Worm (Caenorhabditis elegans) whole organism, dauer: ENCODE measurements around the gene ugt-52.

Source experiments
- unc-62 ChIP-seq: sonication (generic microtip); optimal IDR thresholded peaks from 2 replicates; lab custom pipeline; 2017; ENCODE audit warnings: missing biosample characterization, missing genetic modification reagents, missing genetic modification characterization

Gene ugt-52

DNA sequence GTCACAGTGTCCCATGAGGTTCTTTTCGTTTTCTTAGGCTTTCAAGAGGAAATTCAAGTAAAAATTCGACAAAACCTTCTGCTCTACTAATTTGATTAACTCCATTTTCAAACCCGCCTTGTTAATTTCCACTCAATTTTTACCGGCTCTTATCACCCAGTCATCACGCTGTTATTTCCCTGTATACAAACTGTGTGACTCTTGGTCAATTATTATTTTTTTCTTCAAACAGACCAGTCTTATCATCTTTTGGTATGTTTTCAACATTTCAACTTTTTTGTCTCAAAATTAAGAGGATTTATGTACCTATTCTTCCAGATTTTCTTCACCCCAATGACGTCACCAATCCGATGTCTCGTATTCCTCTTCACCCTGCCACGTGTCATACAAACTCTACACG is at the start of gene ugt-52:
Gene ugt-52, plus strand, starts transcription at position 301 of the 400 bp plus-strand sequence.
- TF ChIP-seq unc-62 (GFP tag; lab: Kevin White, UChicago), result no peak

DNA sequence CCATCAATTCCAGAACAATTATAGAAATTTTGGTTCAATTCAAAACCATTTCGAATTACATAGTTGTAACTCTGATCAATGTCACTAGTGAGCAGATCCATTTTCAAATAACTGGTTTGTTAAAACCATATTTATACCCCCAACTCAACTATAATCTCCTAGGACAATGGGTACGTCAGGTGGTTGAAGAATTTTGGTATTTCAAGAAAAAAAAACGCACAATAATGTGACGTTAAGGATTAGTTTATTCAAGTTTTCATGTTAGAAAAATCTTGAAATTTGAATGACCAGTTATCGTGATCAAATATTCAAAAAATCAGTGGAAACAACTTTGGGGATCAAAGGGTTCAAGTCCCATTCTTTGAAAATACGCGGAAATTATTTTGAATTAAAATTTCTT is 47.6 kb upstream of the ugt-52 start, which contains the start of gene srt-24:
Gene srt-24, minus strand, starts transcription at position 101 of the 400 bp plus-strand sequence.
- TF ChIP-seq unc-62 (GFP tag; lab: Kevin White, UChicago), result no peak

DNA sequence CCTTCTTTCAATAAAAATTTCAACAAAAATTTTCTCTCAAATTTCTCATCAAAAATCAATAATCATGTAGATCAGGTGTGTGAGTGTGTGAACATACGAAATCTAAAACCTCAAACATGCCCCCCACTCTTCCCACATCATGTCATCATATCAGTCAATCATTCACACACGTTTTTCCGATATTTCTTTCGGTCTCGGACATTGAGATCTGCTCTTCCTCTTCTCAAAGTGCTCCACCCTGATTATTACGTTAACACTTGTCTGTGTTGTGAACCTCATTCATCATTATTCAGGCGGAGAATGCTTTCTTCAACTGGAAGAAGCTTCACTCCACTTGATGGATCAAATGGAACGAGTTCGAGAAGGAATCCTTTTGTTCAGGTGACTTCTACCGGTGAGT is 42.1 kb upstream of the ugt-52 start, which contains the start of gene kvs-5:
Gene kvs-5, plus strand, starts transcription at position 301 of the 400 bp plus-strand sequence.
- TF ChIP-seq unc-62 (GFP tag; lab: Kevin White, UChicago), result no peak

DNA sequence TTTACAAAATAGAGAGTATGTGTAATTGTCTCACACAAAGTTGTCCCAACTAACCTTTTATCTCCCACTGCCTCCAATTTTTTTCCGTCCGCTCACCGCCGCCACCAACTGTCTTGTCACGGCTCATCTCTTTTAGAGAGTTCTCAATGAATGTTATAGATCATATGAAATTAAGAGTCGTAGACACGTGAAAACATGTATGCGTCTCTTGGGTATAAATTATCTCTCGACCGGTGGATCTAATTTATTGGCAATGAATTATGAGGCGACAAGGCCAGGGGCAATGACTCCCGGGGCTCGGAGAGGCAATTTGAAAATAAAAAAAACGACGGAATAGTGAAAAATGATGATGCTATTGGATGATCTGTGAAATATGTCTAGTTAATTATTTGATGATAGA is 37.9 kb upstream of the ugt-52 start:
- TF ChIP-seq unc-62 (GFP tag; lab: Kevin White, UChicago), result no peak

DNA sequence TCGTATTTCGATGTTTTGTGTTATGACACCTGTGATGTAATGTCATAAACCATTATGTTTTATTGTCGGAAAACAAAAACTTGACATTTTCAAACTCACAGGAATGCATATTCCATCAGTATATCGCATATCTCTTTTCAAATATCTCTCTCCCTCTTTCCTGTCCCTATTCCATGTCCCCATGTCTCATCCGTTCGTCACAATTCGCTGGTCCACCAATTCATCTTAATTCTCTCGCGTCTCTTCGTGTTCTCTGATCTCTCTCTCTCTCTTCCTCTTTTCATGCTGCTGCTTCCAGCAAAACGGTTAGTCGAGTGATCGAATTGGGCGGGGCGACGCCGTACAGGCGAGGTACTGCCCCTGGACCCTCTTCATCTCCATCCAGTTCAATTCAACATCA is 36.8 kb upstream of the ugt-52 start:
- no peak for TF ChIP-seq unc-62 (GFP tag; lab: Kevin White, UChicago)

DNA sequence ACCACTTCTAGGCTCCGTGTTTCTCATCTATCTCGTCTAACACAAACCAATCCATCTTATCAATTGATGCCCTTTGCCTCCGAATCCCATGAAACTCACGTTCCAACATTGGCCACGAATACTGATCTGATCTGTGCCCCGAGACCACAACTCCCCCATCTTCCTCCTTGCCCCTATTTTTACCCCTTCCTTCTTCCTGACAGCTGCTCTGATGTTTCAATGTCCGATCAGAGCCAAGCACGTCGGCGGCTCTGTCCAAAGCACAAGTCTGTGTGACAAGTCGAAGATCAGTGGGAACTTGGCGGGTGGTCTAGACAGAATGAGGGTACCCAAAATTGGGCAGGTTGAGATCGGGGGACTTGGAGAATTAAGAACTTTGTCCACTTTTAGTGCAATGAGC is 32.3 kb upstream of the ugt-52 start:
- TF ChIP-seq unc-62 (GFP tag; lab: Kevin White, UChicago), result no peak

DNA sequence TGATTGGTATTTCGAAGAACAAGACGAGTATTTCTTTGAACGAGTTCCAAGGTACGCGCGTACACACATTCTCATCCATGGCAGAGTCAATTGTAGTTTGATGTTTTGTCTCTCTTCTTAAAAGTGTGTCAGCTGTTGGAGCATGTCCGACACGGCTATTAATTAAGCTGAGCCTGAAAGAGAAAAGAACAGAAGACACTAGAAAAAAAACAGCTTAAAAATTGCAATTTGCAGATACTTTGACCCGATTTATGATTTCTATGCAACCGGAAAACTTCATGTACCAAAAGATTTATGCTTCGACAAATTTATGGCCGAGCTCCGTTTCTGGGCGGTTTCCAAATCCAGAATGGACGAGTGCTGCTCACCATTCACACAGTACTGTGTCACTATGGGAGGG is 29.0 kb upstream of the ugt-52 start:
- no peak for TF ChIP-seq unc-62 (GFP tag; lab: Kevin White, UChicago)

DNA sequence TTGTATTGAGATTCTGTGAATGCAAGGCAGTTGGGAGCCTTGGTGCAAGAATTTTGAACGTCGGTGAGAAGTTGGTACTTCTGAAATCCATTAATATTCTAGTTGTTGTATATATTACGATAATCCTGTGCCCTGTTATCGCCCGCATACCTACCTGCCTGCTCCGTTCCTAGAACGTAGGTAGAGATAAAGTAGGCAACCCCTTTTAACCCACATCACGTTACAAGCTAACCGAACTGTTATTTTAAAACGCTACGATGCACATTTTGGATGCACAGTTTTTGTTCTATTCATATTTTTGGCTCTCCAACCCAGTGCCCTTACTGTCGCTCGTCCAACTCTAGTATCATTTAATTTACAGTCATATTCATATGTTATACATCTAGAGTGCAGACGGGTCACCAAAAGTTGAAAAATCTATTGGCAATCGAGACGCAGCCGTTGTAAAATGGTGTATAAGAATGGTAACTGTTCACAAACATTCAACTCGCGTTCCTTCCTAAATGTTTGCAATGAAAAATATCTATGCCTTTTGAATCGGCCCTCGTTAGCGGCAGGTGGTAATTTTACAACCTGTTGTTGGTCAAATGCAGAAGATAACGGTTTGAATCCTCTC is 24.1 kb upstream of the ugt-52 start:
- no peak for TF ChIP-seq unc-62 (GFP tag; lab: Kevin White, UChicago)

DNA sequence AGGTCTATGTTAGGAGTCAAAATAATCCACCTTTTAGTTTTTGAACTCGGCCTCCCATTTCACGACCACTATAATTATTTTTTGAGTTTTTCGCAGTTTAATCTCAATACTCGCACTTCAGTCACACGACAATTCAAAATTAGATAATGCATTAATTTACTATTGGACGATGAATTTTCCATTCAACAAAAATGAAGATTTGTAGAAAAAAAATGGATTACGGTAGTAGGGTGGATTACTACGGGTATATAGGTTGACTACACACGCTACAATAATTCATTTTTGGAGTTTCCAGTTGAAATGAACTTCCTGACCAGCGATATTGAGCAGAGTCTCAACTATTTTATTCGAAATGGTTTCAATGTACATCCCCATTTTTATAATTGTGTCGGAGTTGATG is 22.2 kb upstream of the ugt-52 start, which contains the start of gene srt-23:
Gene srt-23, plus strand, starts transcription at position 301 of the 400 bp plus-strand sequence.
- TF ChIP-seq unc-62 (GFP tag; lab: Kevin White, UChicago), result no peak

DNA sequence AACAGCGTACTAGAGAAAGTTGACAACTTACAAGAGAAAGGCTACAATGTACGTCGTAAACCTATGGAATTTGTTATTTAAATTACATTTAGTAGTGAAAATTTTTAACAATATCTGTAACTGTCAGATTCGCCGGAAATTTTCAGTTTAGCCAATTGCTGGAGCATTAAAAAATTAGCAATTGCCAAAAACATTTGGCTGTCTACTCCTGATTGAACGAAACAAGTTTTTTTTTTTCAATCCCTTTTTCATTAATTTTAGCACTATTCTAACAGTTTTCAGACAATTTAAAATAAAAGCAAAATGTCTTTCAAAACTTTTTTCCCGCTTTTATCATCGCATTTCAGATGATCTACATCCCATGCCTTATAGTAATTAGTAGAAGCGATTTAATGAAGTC is 21.6 kb upstream of the ugt-52 start:
- TF ChIP-seq unc-62 (GFP tag; lab: Kevin White, UChicago), result no peak

DNA sequence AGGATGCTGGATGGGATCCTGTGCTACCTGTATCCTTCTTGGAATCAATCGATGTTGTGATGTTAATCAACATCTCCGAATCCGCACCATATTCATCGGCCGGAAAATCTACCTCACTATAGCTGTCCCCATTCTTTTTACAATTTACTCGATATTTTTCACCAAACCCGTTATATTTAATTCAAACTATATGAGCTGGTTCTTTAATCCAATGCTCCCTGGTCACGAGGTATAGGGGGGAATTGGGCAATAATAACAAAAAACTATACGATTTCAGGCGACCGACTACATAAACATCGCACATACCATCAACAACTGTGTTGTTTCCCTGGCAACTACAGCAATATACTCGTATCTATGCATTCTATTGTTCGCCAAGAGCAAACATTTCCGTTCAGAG is 21.0 kb upstream of the ugt-52 start:
- TF ChIP-seq unc-62 (GFP tag; lab: Kevin White, UChicago), result no peak

DNA sequence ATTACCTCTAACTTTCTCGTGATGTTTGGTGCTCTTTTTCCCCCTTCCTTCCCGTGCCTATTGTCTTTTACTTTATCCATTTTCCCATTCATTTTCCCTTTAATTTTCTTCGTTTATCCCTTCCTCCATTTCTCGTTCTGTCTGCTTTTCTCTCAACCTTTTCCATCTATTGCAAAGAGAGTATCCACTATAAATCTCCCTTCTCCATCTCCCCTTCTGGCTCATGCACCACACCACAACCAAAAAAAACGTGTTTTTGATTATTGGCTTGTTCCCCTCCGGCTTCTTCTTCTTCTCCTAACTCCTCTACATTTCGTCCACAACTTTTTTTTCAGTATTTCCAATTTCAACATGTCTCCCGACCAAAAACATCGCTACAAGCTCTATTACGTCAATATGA is 18.3 kb upstream of the ugt-52 start, which contains the start of gene gst-40:
Gene gst-40, plus strand, starts transcription at position 236 of the 400 bp plus-strand sequence.
- TF ChIP-seq unc-62 (GFP tag; lab: Kevin White, UChicago), result no peak

DNA sequence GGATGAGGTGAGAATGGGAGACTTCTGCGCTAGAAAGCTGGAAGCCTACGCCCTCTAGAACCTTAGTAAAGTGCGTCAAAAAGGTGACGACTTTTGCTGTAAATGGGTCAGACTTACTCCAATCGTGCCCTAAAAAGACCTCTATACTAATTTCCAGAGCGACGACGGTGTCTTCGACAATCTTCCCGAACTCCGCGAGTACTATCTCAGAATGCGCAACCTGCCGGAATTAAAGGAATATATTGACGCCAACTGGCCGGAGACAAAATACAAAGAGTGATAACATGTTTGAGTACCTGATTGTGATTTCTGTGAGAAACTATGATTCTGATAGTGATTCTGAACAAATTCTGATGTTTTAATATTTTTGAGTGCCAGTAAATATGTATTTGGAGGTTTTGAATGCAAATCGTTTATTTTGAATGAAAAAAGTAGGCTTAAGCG is 16.5 kb upstream of the ugt-52 start:
- TF ChIP-seq unc-62 (GFP tag; lab: Kevin White, UChicago), result no peak

DNA sequence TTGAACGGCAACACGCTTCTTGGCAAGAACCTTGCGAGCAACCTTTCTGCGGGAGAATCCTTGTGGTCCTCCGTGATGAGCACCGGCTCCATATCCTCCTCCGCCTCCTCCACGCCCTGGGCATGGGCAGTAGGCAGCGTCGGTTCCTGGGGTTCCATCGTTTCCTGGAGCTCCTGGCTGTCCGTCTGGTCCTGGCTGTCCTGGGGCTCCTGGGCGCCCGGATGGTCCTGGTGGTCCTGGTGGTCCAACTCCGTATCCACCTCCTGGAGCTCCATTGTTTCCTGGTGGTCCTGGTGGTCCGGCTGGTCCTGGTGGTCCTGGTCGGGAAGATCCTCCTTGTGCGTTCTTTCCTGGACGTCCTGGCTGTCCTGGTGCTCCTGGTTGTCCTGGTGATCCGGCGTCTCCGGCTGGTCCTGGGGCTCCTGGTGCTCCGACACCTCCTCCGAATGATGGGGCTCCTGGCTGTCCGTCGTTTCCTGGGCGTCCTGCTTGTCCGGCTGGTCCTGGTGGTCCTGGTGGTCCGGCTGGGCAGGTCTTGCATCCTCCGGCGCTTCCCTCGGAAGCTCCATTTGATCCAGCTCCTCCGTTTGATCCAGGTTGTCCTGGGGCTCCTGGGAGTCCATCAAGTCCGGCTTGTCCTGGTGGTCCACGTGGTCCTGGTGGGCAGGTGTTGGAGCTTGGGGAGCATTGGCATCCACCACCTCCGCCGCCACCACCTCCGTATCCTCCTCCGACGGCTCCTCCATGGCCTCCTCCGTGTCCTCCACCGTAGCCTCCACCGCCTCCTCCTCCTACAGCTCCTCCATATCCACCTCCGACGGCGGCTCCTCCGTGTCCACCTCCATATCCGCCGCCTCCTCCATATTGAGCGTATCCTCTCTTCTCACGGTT is 15.9 kb upstream of the ugt-52 start:
- TF ChIP-seq unc-62 (GFP tag; lab: Kevin White, UChicago), result no peak

DNA sequence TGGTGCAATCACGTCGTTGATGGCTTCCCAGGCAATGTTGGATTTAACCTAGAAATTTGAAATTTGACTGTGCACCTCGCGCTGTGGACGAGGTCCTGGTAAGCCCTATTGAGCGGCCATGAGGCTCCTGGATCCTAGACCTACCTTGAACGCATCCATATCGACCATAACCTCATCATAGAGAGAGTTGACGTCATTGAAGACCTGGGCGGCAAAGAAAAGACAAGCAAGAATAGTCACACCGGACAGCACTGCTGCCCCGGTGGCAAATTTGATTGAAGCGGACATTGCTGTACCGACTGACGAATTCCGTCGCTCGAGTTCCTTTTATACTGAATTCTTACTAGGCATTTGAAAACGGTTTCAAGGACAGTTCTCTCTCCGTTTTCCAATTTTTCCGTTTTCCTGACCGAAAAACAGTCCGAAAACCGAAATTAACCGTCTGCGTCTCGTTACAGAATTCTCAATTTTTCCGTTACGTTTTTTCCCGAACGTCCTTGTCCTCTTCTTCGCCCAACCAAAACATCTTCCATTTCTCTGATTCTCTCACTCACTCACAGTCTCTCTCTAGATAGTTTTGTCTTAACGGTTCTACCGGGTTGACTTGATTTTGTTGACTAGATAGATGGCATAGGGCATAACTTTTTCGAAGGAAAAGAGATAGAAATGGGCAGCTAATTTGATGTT is 15.1 kb upstream of the ugt-52 start, which contains the start of gene col-103:
Gene col-103, minus strand, starts transcription at position 302 of the 687 bp plus-strand sequence.
- no peak for TF ChIP-seq unc-62 (GFP tag; lab: Kevin White, UChicago)

DNA sequence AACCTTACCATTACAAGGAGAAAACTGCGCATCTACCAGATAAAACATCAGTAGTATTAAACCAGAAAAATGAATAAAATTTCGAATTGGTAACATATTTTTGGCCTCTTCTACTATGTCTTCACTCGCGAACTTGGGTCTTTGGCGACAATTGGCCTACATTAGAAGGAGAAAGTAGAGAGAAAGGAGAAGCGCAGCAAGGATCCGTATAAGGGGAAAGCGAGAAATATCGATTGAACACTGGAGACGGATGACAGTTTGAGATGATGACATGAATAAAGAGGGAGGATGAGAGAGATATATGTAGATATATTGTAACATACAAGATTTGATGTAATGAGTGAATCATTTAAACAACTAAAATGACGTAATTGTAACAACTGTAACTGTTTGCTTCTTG is 10.3 kb upstream of the ugt-52 start, which contains the start of gene F56B3.2:
Gene F56B3.2, minus strand, starts transcription at position 273 of the 400 bp plus-strand sequence.
- TF ChIP-seq unc-62 (GFP tag; lab: Kevin White, UChicago), result no peak
